Worm (Caenorhabditis elegans): ENCODE measurements around the gene F22E5.2.
A peak's percentile ranks its signal among the peaks of the same experiment; 100 is the strongest.

DNA sequence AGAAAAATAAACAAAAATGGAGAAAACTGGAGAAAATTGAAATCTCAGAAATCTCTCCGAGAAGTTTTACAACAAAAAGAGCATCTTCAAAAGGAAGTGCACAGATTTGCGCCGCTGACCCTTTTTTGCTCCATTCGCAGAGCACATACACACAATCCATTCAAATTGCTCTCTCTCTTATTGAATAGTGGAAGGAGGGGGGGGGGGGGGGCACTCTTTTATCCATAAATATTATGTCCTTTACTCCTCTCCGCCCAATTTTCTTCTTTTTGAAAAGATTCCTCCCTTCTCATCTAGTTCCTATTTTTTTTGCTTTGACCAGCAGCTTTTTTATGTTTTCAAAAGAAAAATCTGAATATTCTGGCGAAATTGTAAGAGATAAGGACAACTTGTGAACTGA lies 29.9 kb downstream of the F22E5.2 start:
- no peak for TF ChIP-seq nhr-28 (tag; optimal IDR thresholded peaks at IDR 0.05)
- TF ChIP-seq nhr-237 (tag; optimal IDR thresholded peaks at IDR 0.05), result no peak
- TF ChIP-seq mab-5 (tag; optimal IDR thresholded peaks at IDR 0.05), result no peak
- TF ChIP-seq lin-13 (tag; optimal IDR thresholded peaks at IDR 0.05), result no peak
- TF ChIP-seq unc-62 (GFP tag; optimal IDR thresholded peaks at IDR 0.05), result no peak
- peak; percentile 18 for TF ChIP-seq ces-1 (GFP tag; optimal IDR thresholded peaks at IDR 0.05)
- no peak for TF ChIP-seq pha-4 (tag; optimal IDR thresholded peaks at IDR 0.05)
- no peak for TF ChIP-seq sptf-1 (tag; optimal IDR thresholded peaks at IDR 0.05)
- TF ChIP-seq drap-1 (GFP tag; optimal IDR thresholded peaks at IDR 0.05), result no peak
- no peak for TF ChIP-seq nhr-76 (tag; optimal IDR thresholded peaks at IDR 0.05)
- no peak for TF ChIP-seq ztf-11 (tag; optimal IDR thresholded peaks at IDR 0.05)
- no peak for TF ChIP-seq ceh-43 (GFP tag; optimal IDR thresholded peaks at IDR 0.05)
- TF ChIP-seq elt-1 (tag; optimal IDR thresholded peaks at IDR 0.05; ENCODE audit: borderline replicate concordance, insufficient read depth), result no peak
